Worm (Caenorhabditis elegans) whole organism, L3 larva: Measurements from ENCODE around the gene cyn-1.

Experiments
- R02D3.7 ChIP-seq: fragments of 150-350 bp; optimal IDR thresholded peaks from 2 replicates; lab custom pipeline; 2014; ENCODE audit warnings: missing biosample characterization, missing genetic modification characterization
- ZK546.5 ChIP-seq: sonication (generic microtip); optimal IDR thresholded peaks from 2 replicates; lab custom pipeline; 2017; ENCODE audit warnings: missing biosample characterization, missing genetic modification characterization
- aly-2 ChIP-seq: fragments of 150-350 bp; optimal IDR thresholded peaks from 2 replicates; lab custom pipeline; 2014; ENCODE audit warnings: missing biosample characterization, missing genetic modification characterization
- ceh-82 ChIP-seq: fragments of 150-350 bp; optimal IDR thresholded peaks from 2 replicates; lab custom pipeline; 2014; ENCODE audit warnings: missing biosample characterization, missing genetic modification characterization
- ceh-9 ChIP-seq: sonication (generic microtip); optimal IDR thresholded peaks from 2 replicates; lab custom pipeline; 2018; ENCODE audit warnings: missing biosample characterization, missing genetic modification characterization
- daf-12 ChIP-seq: fragments of 150-350 bp; optimal IDR thresholded peaks from 2 replicates; lab custom pipeline; 2014; ENCODE audit warnings: missing biosample characterization, missing genetic modification reagents, missing genetic modification characterization
- egl-27 ChIP-seq: sonication (generic microtip); optimal IDR thresholded peaks from 4 replicates; lab custom pipeline; 2017; ENCODE audit warnings: missing biosample characterization, missing genetic modification reagents, missing genetic modification characterization
- elt-2 ChIP-seq: sonication (generic microtip); optimal IDR thresholded peaks from 2 replicates; lab custom pipeline; 2016; ENCODE audit warnings: missing genetic modification reagents, mild to moderate bottlenecking, missing genetic modification characterization, missing compliant biosample characterization
- eor-1 ChIP-seq, 2 experiments: fragments of 150-350 bp; optimal IDR thresholded peaks; 2 replicates each; lab custom pipeline; 2014 to 2018; ENCODE audit warnings: missing biosample characterization in 2 of 2, missing genetic modification characterization in 2 of 2
- fkh-10 ChIP-seq: sonication (generic microtip); optimal IDR thresholded peaks from 2 replicates; lab custom pipeline; 2017; ENCODE audit warnings: missing biosample characterization, missing genetic modification reagents, missing genetic modification characterization
- fkh-2 ChIP-seq: fragments of 150-350 bp; optimal IDR thresholded peaks from 2 replicates; lab custom pipeline; 2014; ENCODE audit warnings: missing biosample characterization, missing genetic modification reagents, missing genetic modification characterization
- fos-1 ChIP-seq: fragments of 150-350 bp; optimal IDR thresholded peaks from 2 replicates; lab custom pipeline; 2014; ENCODE audit warnings: missing biosample characterization, missing genetic modification characterization
- hmg-11 ChIP-seq: sonication (generic microtip); optimal IDR thresholded peaks from 2 replicates; lab custom pipeline; 2016; ENCODE audit warnings: missing genetic modification characterization, missing compliant biosample characterization
- lin-39 ChIP-seq: fragments of 150-350 bp; optimal IDR thresholded peaks from 2 replicates; lab custom pipeline; 2018; ENCODE audit warnings: missing biosample characterization, missing genetic modification reagents, missing genetic modification characterization
- lsy-12 ChIP-seq: sonication (generic microtip); optimal IDR thresholded peaks from 2 replicates; lab custom pipeline; 2016; ENCODE audit warnings: mild to moderate bottlenecking, missing genetic modification characterization, missing compliant biosample characterization
- mdl-1 ChIP-seq: fragments of 150-350 bp; optimal IDR thresholded peaks from 2 replicates; lab custom pipeline; 2014; ENCODE audit warnings: missing biosample characterization, missing genetic modification characterization
- nfya-1 ChIP-seq: sonication (generic microtip); optimal IDR thresholded peaks from 2 replicates; lab custom pipeline; 2017; ENCODE audit warnings: missing genetic modification characterization, mild to moderate bottlenecking, missing compliant biosample characterization, antibody characterized with exemption, moderate library complexity; ENCODE audit not compliant: insufficient read depth
- nhr-23 ChIP-seq: fragments of 150-350 bp; optimal IDR thresholded peaks from 2 replicates; lab custom pipeline; 2014; ENCODE audit warnings: missing biosample characterization, missing genetic modification reagents, missing genetic modification characterization
- nhr-25 ChIP-seq: sonication (generic microtip); optimal IDR thresholded peaks from 2 replicates; lab custom pipeline; 2017; ENCODE audit warnings: missing biosample characterization, missing genetic modification characterization
- nhr-28 ChIP-seq: fragments of 150-350 bp; optimal IDR thresholded peaks from 2 replicates; lab custom pipeline; 2014; ENCODE audit warnings: missing biosample characterization, missing genetic modification characterization
- nhr-67 ChIP-seq: fragments of 150-350 bp; optimal IDR thresholded peaks from 2 replicates; lab custom pipeline; 2014; ENCODE audit warnings: missing biosample characterization, missing genetic modification characterization
- nhr-76 ChIP-seq: fragments of 150-350 bp; sonication (generic microtip); optimal IDR thresholded peaks from 5 replicates; lab custom pipeline; 2014; ENCODE audit warnings: missing biosample characterization, missing genetic modification characterization
- nhr-77 ChIP-seq: fragments of 150-350 bp; optimal IDR thresholded peaks from 2 replicates; lab custom pipeline; 2014; ENCODE audit warnings: missing biosample characterization, missing genetic modification characterization
- pha-4 ChIP-seq: fragments of 150-350 bp; optimal IDR thresholded peaks from 2 replicates; lab custom pipeline; 2014; ENCODE audit warnings: missing biosample characterization, missing genetic modification reagents, missing genetic modification characterization
- pqm-1 ChIP-seq: fragments of 150-350 bp; optimal IDR thresholded peaks from 2 replicates; lab custom pipeline; 2017; ENCODE audit warnings: missing biosample characterization, missing genetic modification characterization, inconsistent platforms
- sea-2 ChIP-seq: fragments of 150-350 bp; sonication (generic microtip); optimal IDR thresholded peaks from 4 replicates; lab custom pipeline; 2014; ENCODE audit warnings: missing biosample characterization, missing genetic modification reagents, missing genetic modification characterization
- skn-1 ChIP-seq: fragments of 150-350 bp; optimal IDR thresholded peaks from 2 replicates; lab custom pipeline; 2014; ENCODE audit warnings: missing biosample characterization, missing genetic modification characterization
- snpc-4 ChIP-seq: fragments of 150-350 bp; optimal IDR thresholded peaks from 2 replicates; lab custom pipeline; 2014; ENCODE audit warnings: missing biosample characterization, missing genetic modification characterization
- tbx-2 ChIP-seq: sonication (generic microtip); optimal IDR thresholded peaks from 2 replicates; lab custom pipeline; 2016; ENCODE audit warnings: mild to moderate bottlenecking, missing genetic modification characterization, missing compliant biosample characterization
- unc-39 ChIP-seq: sonication (generic microtip); optimal IDR thresholded peaks from 4 replicates; lab custom pipeline; 2017; ENCODE audit warnings: missing biosample characterization, missing genetic modification characterization
- ztf-11 ChIP-seq: fragments of 150-350 bp; optimal IDR thresholded peaks from 2 replicates; lab custom pipeline; 2014; ENCODE audit warnings: missing biosample characterization, missing genetic modification characterization
- ztf-4 ChIP-seq: fragments of 150-350 bp; optimal IDR thresholded peaks from 2 replicates; lab custom pipeline; 2014; ENCODE audit warnings: missing biosample characterization, missing genetic modification characterization

The cyn-1 gene

ce11 chrV:14317204-14317603 is 38.7 kb upstream of the cyn-1 start:
- TF ChIP-seq daf-12 (tag; lab: Kevin White, UChicago) (no peak), eor-1 (tag; optimal IDR thresholded peaks at IDR 0.05; lab: Kevin White, UChicago) (no peak), nfya-1 (tag; lab: Kevin White, UChicago) (peak; percentile 11), snpc-4 (tag; lab: Kevin White, UChicago) (peak; percentile 41), pha-4 (tag; lab: Kevin White, UChicago) (peak; percentile 71)

ce11 chrV:14317621-14318020 is 38.3 kb upstream of the cyn-1 start:
- TF ChIP-seq fkh-10 (no peak), egl-27 (tag; lab: Kevin White, UChicago) (no peak), ceh-9 (tag; lab: Kevin White, UChicago) (no peak), nhr-28 (tag; lab: Kevin White, UChicago) (no peak), hmg-11 (tag; lab: Kevin White, UChicago) (no peak), sea-2 (GFP tag; lab: Kevin White, UChicago) (no peak), ztf-11 (tag; lab: Kevin White, UChicago) (no peak), mdl-1 (tag; lab: Kevin White, UChicago) (no peak), fos-1 (no peak), nhr-25 (tag; lab: Kevin White, UChicago) (no peak)

ce11 chrV:14319101-14319781 is 36.6 kb upstream of the cyn-1 start, which contains the start of gene F47B8.13:
Gene F47B8.13 (minus strand): TSS chrV:14319731.
- TF ChIP-seq aly-2 (tag; lab: Kevin White, UChicago) (no peak), eor-1 (tag; optimal IDR thresholded peaks at IDR 0.05; lab: Kevin White, UChicago) (no peak), nhr-67 (tag; lab: Kevin White, UChicago) (no peak), nhr-76 (no peak), ZK546.5 (tag; lab: Kevin White, UChicago) (no peak), fkh-2 (tag; lab: Kevin White, UChicago) (no peak), lin-39 (tag; lab: Kevin White, UChicago) (no peak), R02D3.7 (tag; lab: Kevin White, UChicago) (no peak), ztf-4 (no peak), sea-2 (GFP tag; lab: Kevin White, UChicago) (no peak), tbx-2 (tag; lab: Kevin White, UChicago) (no peak), ceh-82 (no peak), daf-12 (tag; lab: Kevin White, UChicago) (no peak), nhr-77 (no peak), lsy-12 (tag; lab: Kevin White, UChicago) (no peak), unc-39 (tag; lab: Kevin White, UChicago) (no peak), hmg-11 (tag; lab: Kevin White, UChicago) (no peak)

ce11 chrV:14320246-14320645 is 35.6 kb upstream of the cyn-1 start, which contains the start of gene F47B8.14:
Gene F47B8.14 (plus strand): TSS chrV:14320546.
- no peak for TF ChIP-seq elt-2
- no peak for TF ChIP-seq skn-1
- TF ChIP-seq pqm-1 = no peak
- no peak for TF ChIP-seq lin-39 (tag; lab: Kevin White, UChicago)
- no peak for TF ChIP-seq aly-2 (tag; lab: Kevin White, UChicago)
- no peak for TF ChIP-seq ztf-4
- TF ChIP-seq R02D3.7 (tag; lab: Kevin White, UChicago) = no peak
- TF ChIP-seq ceh-9 (tag; lab: Kevin White, UChicago) = no peak

- TF ChIP-seq snpc-4 (tag; lab: Kevin White, UChicago) (no peak), nhr-25 (tag; lab: Kevin White, UChicago) (no peak), nhr-76 (no peak), nhr-23 (tag; lab: Kevin White, UChicago) (no peak), skn-1 (no peak), mdl-1 (tag; lab: Kevin White, UChicago) (no peak), fkh-2 (tag; lab: Kevin White, UChicago) (no peak), nhr-77 (no peak), elt-2 (no peak)
Observed at ce11 chrV:14320730-14321319, 35.1 kb upstream of the cyn-1 start.
